Worm (Caenorhabditis elegans) whole organism, L2 larva: ENCODE measurements around the gene Y22D7AL.15.
A peak's percentile ranks its signal among the peaks of the same experiment; 100 is the strongest.

Source experiments
- aly-2 ChIP-seq: fragments of 150-350 bp; optimal IDR thresholded peaks from 2 replicates; lab custom pipeline; 2014; ENCODE audit warnings: missing biosample characterization, missing genetic modification characterization
- lsy-2 ChIP-seq, 2 experiments: fragments of 150-350 bp in 1 of 2; sonication (generic microtip) in 1 of 2; optimal IDR thresholded peaks; 2 replicates each; lab custom pipeline; 2014 to 2017; ENCODE audit warnings: missing biosample characterization in 2 of 2, missing genetic modification characterization in 2 of 2
- skn-1 ChIP-seq: sonication (generic microtip); optimal IDR thresholded peaks from 2 replicates; lab custom pipeline; 2017; ENCODE audit warnings: missing biosample characterization, missing genetic modification characterization

DNA sequence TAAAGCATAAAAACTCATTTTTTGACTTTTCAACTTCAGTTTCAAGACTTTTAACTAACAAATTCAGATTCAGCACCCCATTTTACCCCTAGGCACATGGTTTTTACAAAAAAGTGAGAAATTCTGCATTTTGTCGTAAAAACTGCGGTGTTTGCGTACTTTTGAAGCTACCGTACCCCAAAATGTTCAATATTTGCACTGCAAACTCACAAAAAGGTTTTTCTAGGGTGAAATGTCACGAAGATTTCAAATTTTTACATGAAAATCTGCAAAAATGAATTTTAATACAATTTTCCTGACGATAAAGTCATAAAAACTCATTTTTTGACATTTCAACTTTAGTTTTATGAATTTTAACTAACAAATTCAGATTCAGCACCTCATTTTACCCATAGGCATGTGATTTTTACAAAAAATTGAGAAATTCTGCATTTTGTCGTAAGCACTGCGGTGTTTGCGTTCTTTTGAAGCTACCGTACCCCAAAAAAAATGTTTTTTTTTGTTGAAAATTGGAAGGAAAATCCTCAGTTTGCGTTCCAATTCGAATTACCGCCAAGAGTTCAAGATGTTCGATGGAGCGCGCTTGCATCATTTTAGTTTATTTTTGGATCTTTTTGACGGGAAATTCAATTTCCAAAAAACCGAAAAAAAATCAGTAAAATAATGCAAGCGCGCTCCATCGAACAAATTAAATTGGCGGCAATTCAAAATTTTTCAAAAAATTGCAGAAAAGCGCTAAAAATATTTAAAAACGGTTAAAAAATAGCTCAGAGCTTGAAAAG lies 43.2 kb downstream of the Y22D7AL.15 start:
- TF ChIP-seq lsy-2 (tag; optimal IDR thresholded peaks at IDR 0.05; lab: Kevin White, UChicago) (peak; percentile 52 to 86), skn-1 (tag; lab: Kevin White, UChicago) (no peak), aly-2 (tag; lab: Kevin White, UChicago) (no peak)
